In the genomic region with DNA sequence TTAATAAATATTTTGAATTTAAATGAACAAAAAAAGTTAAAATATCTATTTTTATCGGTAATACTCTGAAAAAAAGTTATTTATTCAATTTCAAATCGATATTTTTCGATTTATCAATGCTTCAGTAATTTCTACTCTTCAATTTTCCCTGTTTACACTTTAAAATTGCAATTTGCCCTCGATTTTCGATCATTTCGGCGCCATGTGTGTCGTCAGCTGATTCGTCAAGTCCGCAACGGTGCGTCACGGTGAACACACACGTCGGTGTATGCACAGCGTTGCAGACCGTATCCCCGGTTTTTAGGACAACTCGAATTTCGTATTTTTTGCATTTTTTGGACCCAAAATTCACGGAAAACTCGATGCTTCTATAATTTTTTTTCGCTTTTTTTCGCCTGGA, we compare ENCODE assay signal across 4 worm cellular contexts.
A peak's percentile ranks its signal among the peaks of the same experiment; 100 is the strongest.
TF ChIP-seq lines count a peak whose summit lies in the region.

Gene C18D11.3, plus strand, starts transcription at position 189 of the 400 bp plus-strand sequence.

TF ChIP-seq in whole organism, L2 larva, 48 proteins besides CTCF, POLR2A, EP300 and RAD21 (continues in another document):
- TF ChIP-seq lin-39 (tag; optimal IDR thresholded peaks at IDR 0.05; lab: Kevin White, UChicago) (no peak), ztf-4 (tag; optimal IDR thresholded peaks at IDR 0.05; lab: Kevin White, UChicago) (peak; percentile 49), ZK546.5 (tag; optimal IDR thresholded peaks at IDR 0.05; lab: Kevin White, UChicago) (no peak), ama-1 (optimal IDR thresholded peaks at IDR 0.05; lab: Kevin White, UChicago) (no peak), ceh-16 (tag; optimal IDR thresholded peaks at IDR 0.05; lab: Kevin White, UChicago) (peak; percentile 38), nhr-23 (tag; optimal IDR thresholded peaks at IDR 0.05; lab: Kevin White, UChicago) (no peak), blmp-1 (tag; optimal IDR thresholded peaks at IDR 0.05; lab: Kevin White, UChicago; ENCODE audit: insufficient read depth) (no peak), sma-9 (GFP tag; optimal IDR thresholded peaks at IDR 0.05; lab: Kevin White, UChicago) (peak; percentile 90), sma-9 (tag; optimal IDR thresholded peaks at IDR 0.05; lab: Kevin White, UChicago) (no peak), gmeb-1 (tag; optimal IDR thresholded peaks at IDR 0.05; lab: Kevin White, UChicago) (peak; percentile 76), nhr-237 (tag; optimal IDR thresholded peaks at IDR 0.05; lab: Kevin White, UChicago) (no peak), peb-1 (tag; optimal IDR thresholded peaks at IDR 0.05; lab: Kevin White, UChicago) (no peak), nhr-6 (tag; optimal IDR thresholded peaks at IDR 0.05; lab: Kevin White, UChicago) (no peak), egl-27 (tag; optimal IDR thresholded peaks at IDR 0.05; lab: Kevin White, UChicago) (peak; percentile 60), C34F6.9 (tag; optimal IDR thresholded peaks at IDR 0.05; lab: Kevin White, UChicago) (peak; percentile 94), snpc-4 (tag; optimal IDR thresholded peaks at IDR 0.05; lab: Kevin White, UChicago) (peak; percentile 78), ztf-11 (tag; optimal IDR thresholded peaks at IDR 0.05; lab: Kevin White, UChicago) (no peak), aly-2 (tag; optimal IDR thresholded peaks at IDR 0.05; lab: Kevin White, UChicago) (no peak), ceh-82 (tag; optimal IDR thresholded peaks at IDR 0.05; lab: Kevin White, UChicago) (no peak), mdl-1 (tag; optimal IDR thresholded peaks at IDR 0.05; lab: Kevin White, UChicago) (peak in 1 of 2 experiments; percentile 63), zag-1 (tag; optimal IDR thresholded peaks at IDR 0.05; lab: Kevin White, UChicago) (peak; percentile 16), nhr-77 (tag; optimal IDR thresholded peaks at IDR 0.05; lab: Kevin White, UChicago) (no peak)

TF ChIP-seq in whole organism, L4 larva, 104 proteins besides CTCF, POLR2A, EP300 and RAD21 (continues in another document):
- TF ChIP-seq arid-1 (GFP tag; conservative IDR thresholded peaks at IDR 0.05; lab: Robert Waterston, UW), result peak; percentile 48; the same call in 1 of the 2 replicates
- peak; percentile 55; the same call in 1 of the 2 replicates for TF ChIP-seq madf-9 (GFP tag; conservative IDR thresholded peaks at IDR 0.05; lab: Robert Waterston, UW)
- TF ChIP-seq ceh-32 (tag; optimal IDR thresholded peaks at IDR 0.05; lab: Kevin White, UChicago; ENCODE audit: poor library complexity), result no peak
- TF ChIP-seq nhr-77 (tag; optimal IDR thresholded peaks at IDR 0.05; lab: Kevin White, UChicago), result peak; percentile 86
- TF ChIP-seq vab-7 (GFP tag; IDR thresholded peaks at IDR 0.05; lab: Robert Waterston, UW), result peak; percentile 69
- peak; percentile 57; the same call in 1 of the 2 replicates for TF ChIP-seq php-3 (GFP tag; IDR thresholded peaks at IDR 0.05; lab: Robert Waterston, UW)
- 0 out of 2 replicates have a peak, but pooled peaks have one; percentile 48 for TF ChIP-seq lin-29 (GFP tag; IDR thresholded peaks at IDR 0.05; lab: Robert Waterston, UW)
- no peak for TF ChIP-seq snpc-1.2 (GFP tag; IDR thresholded peaks at IDR 0.05; lab: Robert Waterston, UW)
- peak; percentile 15 for TF ChIP-seq nhr-25 (tag; optimal IDR thresholded peaks at IDR 0.05; lab: Kevin White, UChicago; ENCODE audit: borderline replicate concordance, insufficient read depth)
- TF ChIP-seq D1046.2 (GFP tag; IDR thresholded peaks at IDR 0.05; lab: Robert Waterston, UW), result no peak
- no peak for TF ChIP-seq spr-1 (tag; optimal IDR thresholded peaks at IDR 0.05; lab: Kevin White, UChicago)
- peak; percentile 63 for TF ChIP-seq T26A8.4 (GFP tag; IDR thresholded peaks at IDR 0.05; lab: Robert Waterston, UW)
- peak in 1 of 2 experiments; percentile 89 for TF ChIP-seq mdl-1 (tag; optimal IDR thresholded peaks at IDR 0.05; lab: Kevin White, UChicago)
- TF ChIP-seq nhr-76 (tag; optimal IDR thresholded peaks at IDR 0.05; lab: Kevin White, UChicago), result no peak
- no peak for TF ChIP-seq F44E2.7 (GFP tag; IDR thresholded peaks at IDR 0.05; lab: Robert Waterston, UW)
- TF ChIP-seq ZK337.2 (GFP tag; IDR thresholded peaks at IDR 0.05; lab: Robert Waterston, UW), result 0 out of 2 replicates have a peak, but pooled peaks have one; percentile 29
- peak; percentile 90 for TF ChIP-seq mep-1 (tag; optimal IDR thresholded peaks at IDR 0.05; lab: Kevin White, UChicago)
- TF ChIP-seq egl-43 (GFP tag; IDR thresholded peaks at IDR 0.05; lab: Robert Waterston, UW), result 0 out of 2 replicates have a peak, but pooled peaks have one; percentile 5
- peak; percentile 99 for TF ChIP-seq hlh-11 (tag; optimal IDR thresholded peaks at IDR 0.05; lab: Kevin White, UChicago)
- TF ChIP-seq lin-1 (GFP tag; IDR thresholded peaks at IDR 0.05; lab: Robert Waterston, UW), result no peak

TF ChIP-seq in whole organism, late embryonic, 69 proteins besides CTCF, POLR2A, EP300 and RAD21:
- TF ChIP-seq ceh-9 (tag; optimal IDR thresholded peaks at IDR 0.05; lab: Kevin White, UChicago), result no peak
- TF ChIP-seq unc-42 (tag; optimal IDR thresholded peaks at IDR 0.05; lab: Kevin White, UChicago), result peak; percentile 15
- TF ChIP-seq tbx-2 (tag; optimal IDR thresholded peaks at IDR 0.05; lab: Kevin White, UChicago), result peak; percentile 77
- TF ChIP-seq unc-55 (GFP tag; optimal IDR thresholded peaks at IDR 0.05; lab: Kevin White, UChicago), result peak; percentile 45
- TF ChIP-seq ceh-18 (tag; optimal IDR thresholded peaks at IDR 0.05; lab: Kevin White, UChicago), result peak; percentile 63
- TF ChIP-seq nfya-1 (tag; optimal IDR thresholded peaks at IDR 0.05; lab: Kevin White, UChicago), result peak; percentile 86
- peak; percentile 23 for TF ChIP-seq ceh-48 (tag; optimal IDR thresholded peaks at IDR 0.05; lab: Kevin White, UChicago)
- TF ChIP-seq hlh-30 (tag; optimal IDR thresholded peaks at IDR 0.05; lab: Kevin White, UChicago; ENCODE audit: insufficient read depth), result peak; percentile 95
- no peak for TF ChIP-seq unc-86 (tag; optimal IDR thresholded peaks at IDR 0.05; lab: Kevin White, UChicago)
- peak; percentile 20 for TF ChIP-seq elt-2 (tag; optimal IDR thresholded peaks at IDR 0.05; lab: Kevin White, UChicago)
- TF ChIP-seq ceh-31 (tag; optimal IDR thresholded peaks at IDR 0.05; lab: Kevin White, UChicago), result peak; percentile 52
- TF ChIP-seq ets-4 (tag; optimal IDR thresholded peaks at IDR 0.05; lab: Kevin White, UChicago), result no peak
- TF ChIP-seq ceh-30 (tag; optimal IDR thresholded peaks at IDR 0.05; lab: Kevin White, UChicago), result peak; percentile 70
- no peak for TF ChIP-seq ceh-24 (tag; optimal IDR thresholded peaks at IDR 0.05; lab: Kevin White, UChicago)

TF ChIP-seq in whole organism, mixed stage, embryonic, 35 proteins besides CTCF, POLR2A, EP300 and RAD21:
- TF ChIP-seq pha-4 (tag; optimal IDR thresholded peaks at IDR 0.05; lab: Kevin White, UChicago), result peak; percentile 78
- TF ChIP-seq M03D4.4 (tag; optimal IDR thresholded peaks at IDR 0.05; lab: Kevin White, UChicago), result peak; percentile 10
- peak; percentile 63 for TF ChIP-seq unc-120 (tag; optimal IDR thresholded peaks at IDR 0.05; lab: Kevin White, UChicago; ENCODE audit: poor library complexity, severe bottlenecking)
- TF ChIP-seq ceh-83 (GFP tag; optimal IDR thresholded peaks at IDR 0.05; lab: Kevin White, UChicago), result no peak
- TF ChIP-seq snpc-4 (tag; optimal IDR thresholded peaks at IDR 0.05; lab: Kevin White, UChicago), result no peak
- peak; percentile 94 for TF ChIP-seq hlh-1 (tag; optimal IDR thresholded peaks at IDR 0.05; lab: Kevin White, UChicago)
- peak; percentile 74 for TF ChIP-seq mep-1 (tag; optimal IDR thresholded peaks at IDR 0.05; lab: Kevin White, UChicago)
- TF ChIP-seq lin-13 (tag; optimal IDR thresholded peaks at IDR 0.05; lab: Kevin White, UChicago), result peak; percentile 74
- peak; percentile 8 for TF ChIP-seq ceh-43 (GFP tag; optimal IDR thresholded peaks at IDR 0.05; lab: Kevin White, UChicago)
- peak; percentile 13 for TF ChIP-seq ces-1 (GFP tag; optimal IDR thresholded peaks at IDR 0.05; lab: Kevin White, UChicago)
- peak; percentile 95 for TF ChIP-seq lsy-2 (tag; optimal IDR thresholded peaks at IDR 0.05; lab: Kevin White, UChicago)
- TF ChIP-seq nhr-76 (tag; optimal IDR thresholded peaks at IDR 0.05; lab: Kevin White, UChicago), result no peak
- no peak for TF ChIP-seq drap-1 (GFP tag; optimal IDR thresholded peaks at IDR 0.05; lab: Kevin White, UChicago)
- TF ChIP-seq lin-32 (GFP tag; optimal IDR thresholded peaks at IDR 0.05; lab: Kevin White, UChicago), result no peak
- TF ChIP-seq bed-3 (GFP tag; optimal IDR thresholded peaks at IDR 0.05; lab: Kevin White, UChicago), result no peak
- TF ChIP-seq flh-1 (GFP tag; optimal IDR thresholded peaks at IDR 0.05; lab: Kevin White, UChicago), result no peak
- TF ChIP-seq unc-62 (GFP tag; optimal IDR thresholded peaks at IDR 0.05; lab: Kevin White, UChicago), result peak; percentile 11
- peak; percentile 46 for TF ChIP-seq nhr-237 (tag; optimal IDR thresholded peaks at IDR 0.05; lab: Kevin White, UChicago)
- TF ChIP-seq mls-2 (tag; optimal IDR thresholded peaks at IDR 0.05; lab: Kevin White, UChicago), result peak; percentile 7
- no peak for TF ChIP-seq blmp-1 (tag; optimal IDR thresholded peaks at IDR 0.05; lab: Kevin White, UChicago)
- no peak for TF ChIP-seq sem-2 (GFP tag; optimal IDR thresholded peaks at IDR 0.05; lab: Kevin White, UChicago)
- TF ChIP-seq ceh-39 (tag; optimal IDR thresholded peaks at IDR 0.05; lab: Kevin White, UChicago), result peak; percentile 1
- peak; percentile 21 for TF ChIP-seq sptf-1 (tag; optimal IDR thresholded peaks at IDR 0.05; lab: Kevin White, UChicago)
